Worm (Caenorhabditis elegans) whole organism, L2 larva: ENCODE measurements around the gene nspb-10.
A peak's percentile ranks its signal among the peaks of the same experiment; 100 is the strongest.

ENCODE experiments used
- C34F6.9 ChIP-seq: fragments of 150-350 bp; optimal IDR thresholded peaks from 2 replicates; lab custom pipeline; 2014; ENCODE audit warnings: missing biosample characterization, missing genetic modification characterization
- F13H6.1 ChIP-seq: sonication (generic microtip); optimal IDR thresholded peaks from 2 replicates; lab custom pipeline; 2016; ENCODE audit warnings: missing genetic modification characterization, missing compliant biosample characterization
- R02D3.7 ChIP-seq: fragments of 150-350 bp; optimal IDR thresholded peaks from 2 replicates; lab custom pipeline; 2014; ENCODE audit warnings: missing biosample characterization, missing genetic modification characterization
- alr-1 ChIP-seq: fragments of 150-350 bp; optimal IDR thresholded peaks from 2 replicates; lab custom pipeline; 2014; ENCODE audit warnings: missing biosample characterization, missing genetic modification characterization
- ama-1 ChIP-seq: fragments of 150-350 bp; optimal IDR thresholded peaks from 2 replicates; lab custom pipeline; 2018; ENCODE audit warnings: inconsistent platforms
- blmp-1 ChIP-seq: sonication (generic microtip); optimal IDR thresholded peaks from 2 replicates; lab custom pipeline; 2017; ENCODE audit warnings: missing genetic modification characterization, mild to moderate bottlenecking, missing compliant biosample characterization, antibody characterized with exemption, moderate library complexity; ENCODE audit not compliant: insufficient read depth
- ceh-16 ChIP-seq: fragments of 150-350 bp; optimal IDR thresholded peaks from 2 replicates; lab custom pipeline; 2014; ENCODE audit warnings: missing biosample characterization, missing genetic modification characterization
- ceh-82 ChIP-seq: fragments of 150-350 bp; optimal IDR thresholded peaks from 2 replicates; lab custom pipeline; 2014; ENCODE audit warnings: missing biosample characterization, missing genetic modification characterization
- crh-2 ChIP-seq: sonication (generic microtip); optimal IDR thresholded peaks from 2 replicates; lab custom pipeline; 2017; ENCODE audit warnings: missing biosample characterization, missing genetic modification characterization
- dmd-4 ChIP-seq: sonication (generic microtip); optimal IDR thresholded peaks from 2 replicates; lab custom pipeline; 2017; ENCODE audit warnings: missing biosample characterization, missing genetic modification characterization
- elt-1 ChIP-seq: fragments of 150-350 bp; optimal IDR thresholded peaks from 2 replicates; lab custom pipeline; 2014; ENCODE audit warnings: missing biosample characterization, missing genetic modification characterization
- elt-3 ChIP-seq: sonication (generic microtip); optimal IDR thresholded peaks from 2 replicates; lab custom pipeline; 2017; ENCODE audit warnings: missing biosample characterization, missing genetic modification characterization
- fos-1 ChIP-seq: fragments of 150-350 bp; optimal IDR thresholded peaks from 2 replicates; lab custom pipeline; 2014; ENCODE audit warnings: missing biosample characterization, missing genetic modification characterization
- gmeb-1 ChIP-seq: fragments of 150-350 bp; optimal IDR thresholded peaks from 2 replicates; lab custom pipeline; 2014; ENCODE audit warnings: missing biosample characterization, missing genetic modification characterization
- lin-13 ChIP-seq: fragments of 150-350 bp; optimal IDR thresholded peaks from 2 replicates; lab custom pipeline; 2014; ENCODE audit warnings: missing biosample characterization, missing genetic modification reagents, missing genetic modification characterization
- lin-39 ChIP-seq: fragments of 150-350 bp; optimal IDR thresholded peaks from 2 replicates; lab custom pipeline; 2014; ENCODE audit warnings: missing biosample characterization, missing genetic modification reagents, missing genetic modification characterization
- lsy-2 ChIP-seq, 2 experiments: fragments of 150-350 bp in 1 of 2; sonication (generic microtip) in 1 of 2; optimal IDR thresholded peaks; 2 replicates each; lab custom pipeline; 2014 to 2017; ENCODE audit warnings: missing biosample characterization in 2 of 2, missing genetic modification characterization in 2 of 2
- mab-5 ChIP-seq: fragments of 150-350 bp; optimal IDR thresholded peaks from 2 replicates; lab custom pipeline; 2014; ENCODE audit warnings: missing biosample characterization, missing genetic modification characterization
- mdl-1 ChIP-seq, 2 experiments: fragments of 150-350 bp in 1 of 2; sonication (generic microtip) in 1 of 2; optimal IDR thresholded peaks; 2 replicates each; lab custom pipeline; 2017; ENCODE audit warnings: missing biosample characterization in 2 of 2, missing genetic modification characterization in 2 of 2
- nhr-10 ChIP-seq: sonication (generic microtip); optimal IDR thresholded peaks from 2 replicates; lab custom pipeline; 2017; ENCODE audit warnings: missing biosample characterization, missing genetic modification characterization
- nhr-129 ChIP-seq: fragments of 150-350 bp; optimal IDR thresholded peaks from 2 replicates; lab custom pipeline; 2014; ENCODE audit warnings: missing biosample characterization, missing genetic modification characterization
- nhr-21 ChIP-seq: fragments of 150-350 bp; optimal IDR thresholded peaks from 2 replicates; lab custom pipeline; 2014; ENCODE audit warnings: missing biosample characterization, missing genetic modification characterization
- nhr-23 ChIP-seq: fragments of 150-350 bp; optimal IDR thresholded peaks from 2 replicates; lab custom pipeline; 2014; ENCODE audit warnings: missing biosample characterization, missing genetic modification reagents, missing genetic modification characterization
- nhr-237 ChIP-seq: fragments of 150-350 bp; optimal IDR thresholded peaks from 2 replicates; lab custom pipeline; 2014; ENCODE audit warnings: missing biosample characterization, missing genetic modification characterization
- nhr-25 ChIP-seq: fragments of 150-350 bp; sonication (generic microtip); optimal IDR thresholded peaks from 3 replicates; lab custom pipeline; 2014; ENCODE audit warnings: missing biosample characterization, missing genetic modification characterization
- nhr-6 ChIP-seq: fragments of 150-350 bp; optimal IDR thresholded peaks from 2 replicates; lab custom pipeline; 2014; ENCODE audit warnings: missing biosample characterization, missing genetic modification characterization
- nhr-77 ChIP-seq: fragments of 150-350 bp; optimal IDR thresholded peaks from 2 replicates; lab custom pipeline; 2014; ENCODE audit warnings: missing biosample characterization, missing genetic modification characterization
- peb-1 ChIP-seq: fragments of 150-350 bp; optimal IDR thresholded peaks from 2 replicates; lab custom pipeline; 2014; ENCODE audit warnings: missing biosample characterization, missing genetic modification characterization
- skn-1 ChIP-seq: sonication (generic microtip); optimal IDR thresholded peaks from 2 replicates; lab custom pipeline; 2017; ENCODE audit warnings: missing biosample characterization, missing genetic modification characterization
- sma-3 ChIP-seq: sonication (generic microtip); optimal IDR thresholded peaks from 2 replicates; lab custom pipeline; 2016; ENCODE audit warnings: missing genetic modification reagents, missing genetic modification characterization, missing compliant biosample characterization
- sma-9 ChIP-seq, 2 experiments: fragments of 150-350 bp in 1 of 2; sonication (generic microtip) in 1 of 2; optimal IDR thresholded peaks; 2 replicates each; lab custom pipeline; 2014 to 2016; ENCODE audit warnings: missing genetic modification characterization in 2 of 2, mild to moderate bottlenecking in 1 of 2, missing biosample characterization in 1 of 2, missing compliant biosample characterization in 1 of 2, missing genetic modification reagents in 1 of 2, moderate library complexity in 1 of 2
- snpc-4 ChIP-seq: fragments of 150-350 bp; optimal IDR thresholded peaks from 2 replicates; lab custom pipeline; 2014; ENCODE audit warnings: missing biosample characterization, missing genetic modification characterization
- unc-39 ChIP-seq: fragments of 150-350 bp; optimal IDR thresholded peaks from 2 replicates; lab custom pipeline; 2014; ENCODE audit warnings: missing biosample characterization, missing genetic modification characterization
- unc-55 ChIP-seq: fragments of 150-350 bp; sonication (generic microtip); optimal IDR thresholded peaks from 3 replicates; lab custom pipeline; 2014; ENCODE audit warnings: missing biosample characterization, missing genetic modification reagents, missing genetic modification characterization
- zag-1 ChIP-seq: fragments of 150-350 bp; optimal IDR thresholded peaks from 2 replicates; lab custom pipeline; 2014; ENCODE audit warnings: missing biosample characterization, missing genetic modification characterization
- ztf-11 ChIP-seq: sonication (generic microtip); optimal IDR thresholded peaks from 2 replicates; lab custom pipeline; 2017; ENCODE audit warnings: missing biosample characterization, missing genetic modification characterization
- ztf-4 ChIP-seq: fragments of 150-350 bp; optimal IDR thresholded peaks from 2 replicates; lab custom pipeline; 2014; ENCODE audit warnings: missing biosample characterization, missing genetic modification characterization

Gene nspb-10

ce11 chrII:14599284-14599862, 11.3 kb upstream of the nspb-10 start:
- no peak for TF ChIP-seq nhr-23
- TF ChIP-seq crh-2 (tag; lab: Kevin White, UChicago), result no peak
- TF ChIP-seq nhr-6 (tag; lab: Kevin White, UChicago), result no peak
- TF ChIP-seq ceh-82 (tag; lab: Kevin White, UChicago), result no peak
- no peak for TF ChIP-seq nhr-129 (tag; lab: Kevin White, UChicago)
- TF ChIP-seq ceh-16, result no peak
- no peak for TF ChIP-seq lin-13
- TF ChIP-seq unc-39 (tag; lab: Kevin White, UChicago), result no peak
- no peak for TF ChIP-seq nhr-10
- no peak for TF ChIP-seq ztf-11 (tag; lab: Kevin White, UChicago)
- TF ChIP-seq nhr-25 (tag; lab: Kevin White, UChicago), result no peak
- no peak for TF ChIP-seq elt-3
- TF ChIP-seq lin-39 (tag; lab: Kevin White, UChicago), result no peak
- no peak for TF ChIP-seq gmeb-1 (tag; lab: Kevin White, UChicago)

ce11 chrII:14598367-14598766, 10.3 kb upstream of the nspb-10 start:
- TF ChIP-seq nhr-6 (tag; lab: Kevin White, UChicago) (peak; percentile 45), mdl-1 (tag; optimal IDR thresholded peaks at IDR 0.05; lab: Kevin White, UChicago) (peak in 1 of 2 experiments; percentile 63), nhr-129 (tag; lab: Kevin White, UChicago) (peak; percentile 91), blmp-1 (no peak), sma-3 (GFP tag; lab: Kevin White, UChicago) (peak; percentile 64), ama-1 (lab: Kevin White, UChicago) (peak; percentile 34), skn-1 (tag; lab: Kevin White, UChicago) (no peak), nhr-10 (peak; percentile 7), dmd-4 (tag; lab: Kevin White, UChicago) (no peak), C34F6.9 (tag; lab: Kevin White, UChicago) (peak; percentile 78), mab-5 (tag; lab: Kevin White, UChicago) (peak; percentile 20), crh-2 (tag; lab: Kevin White, UChicago) (peak; percentile 81), sma-9 (GFP tag; optimal IDR thresholded peaks at IDR 0.05; lab: Kevin White, UChicago) (peak; percentile 89), sma-9 (tag; optimal IDR thresholded peaks at IDR 0.05; lab: Kevin White, UChicago) (no peak), elt-1 (tag; lab: Kevin White, UChicago) (no peak), lsy-2 (tag; optimal IDR thresholded peaks at IDR 0.05; lab: Kevin White, UChicago) (peak in 1 of 2 experiments; percentile 81), gmeb-1 (tag; lab: Kevin White, UChicago) (peak; percentile 49), fos-1 (tag; lab: Kevin White, UChicago) (peak; percentile 50), lin-13 (peak; percentile 22), F13H6.1 (tag; lab: Kevin White, UChicago) (peak; percentile 76), ztf-4 (tag; lab: Kevin White, UChicago) (peak; percentile 68), nhr-237 (no peak), snpc-4 (tag; lab: Kevin White, UChicago) (peak; percentile 34)

- TF ChIP-seq ama-1 (lab: Kevin White, UChicago), result no peak
- peak; percentile 48 for TF ChIP-seq sma-9 (GFP tag; optimal IDR thresholded peaks at IDR 0.05; lab: Kevin White, UChicago)
- TF ChIP-seq sma-9 (tag; optimal IDR thresholded peaks at IDR 0.05; lab: Kevin White, UChicago), result no peak
- peak; percentile 2 for TF ChIP-seq nhr-21 (tag; lab: Kevin White, UChicago)
- TF ChIP-seq alr-1 (tag; lab: Kevin White, UChicago), result no peak
- TF ChIP-seq ceh-82 (tag; lab: Kevin White, UChicago), result no peak
- TF ChIP-seq, all 48 proteins: peak for 2
Measured at ce11 chrII:14597788-14598187, 9.7 kb upstream of the nspb-10 start.

ce11 chrII:14593281-14593680, 5.2 kb upstream of the nspb-10 start, which contains the start of gene catp-4:
catp-4 (plus strand) TSS chrII:14593581.
- TF ChIP-seq unc-55 (GFP tag; lab: Kevin White, UChicago), result no peak
- TF ChIP-seq F13H6.1 (tag; lab: Kevin White, UChicago), result no peak
- no peak for TF ChIP-seq nhr-10
- TF ChIP-seq ama-1 (lab: Kevin White, UChicago), result no peak
- no peak for TF ChIP-seq nhr-129 (tag; lab: Kevin White, UChicago)
- TF ChIP-seq zag-1 (tag; lab: Kevin White, UChicago), result no peak
- TF ChIP-seq elt-3, result no peak
- TF ChIP-seq nhr-25 (tag; lab: Kevin White, UChicago), result no peak
- TF ChIP-seq peb-1 (tag; lab: Kevin White, UChicago), result no peak
- no peak for TF ChIP-seq nhr-77 (tag; lab: Kevin White, UChicago)
- TF ChIP-seq R02D3.7, result no peak
- TF ChIP-seq sma-9 (GFP tag; optimal IDR thresholded peaks at IDR 0.05; lab: Kevin White, UChicago), result no peak
- TF ChIP-seq sma-9 (tag; optimal IDR thresholded peaks at IDR 0.05; lab: Kevin White, UChicago), result no peak
- TF ChIP-seq dmd-4 (tag; lab: Kevin White, UChicago), result no peak
